Worm (Caenorhabditis elegans) whole organism, L1 larva: ENCODE results near the gene ostf-4.
A peak's percentile ranks its signal among the peaks of the same experiment; 100 is the strongest.

Experiments used
- F16B12.6 ChIP-seq: fragments of 150-350 bp; optimal IDR thresholded peaks from 2 replicates; lab custom pipeline; 2014; ENCODE audit warnings: missing biosample characterization, missing genetic modification characterization
- Y116A8C.19 ChIP-seq: sonication (generic microtip); optimal IDR thresholded peaks from 2 replicates; lab custom pipeline; 2016; ENCODE audit warnings: missing compliant biosample characterization, missing genetic modification characterization, borderline replicate concordance
- aly-2 ChIP-seq: fragments of 150-350 bp; optimal IDR thresholded peaks from 2 replicates; lab custom pipeline; 2014; ENCODE audit warnings: missing biosample characterization, missing genetic modification characterization
- ama-1 ChIP-seq: fragments of 150-350 bp; optimal IDR thresholded peaks from 2 replicates; lab custom pipeline; 2014
- blmp-1 ChIP-seq: fragments of 150-350 bp; optimal IDR thresholded peaks from 2 replicates; lab custom pipeline; 2014; ENCODE audit warnings: missing biosample characterization, missing genetic modification characterization
- ceh-63 ChIP-seq: fragments of 200-800 bp; sonication (Bioruptor generic); optimal IDR thresholded peaks from 2 replicates; lab custom pipeline; 2018; ENCODE audit warnings: mild to moderate bottlenecking, missing genetic modification characterization, missing compliant biosample characterization
- ceh-8 ChIP-seq: fragments of 200-800 bp; sonication (Bioruptor generic); optimal IDR thresholded peaks from 2 replicates; lab custom pipeline; 2018; ENCODE audit warnings: mild to moderate bottlenecking, missing genetic modification characterization, moderate library complexity, missing compliant biosample characterization
- ceh-82 ChIP-seq, 3 experiments: fragments of 150-350 bp in 1 of 3; sonication (generic microtip) in 2 of 3; optimal IDR thresholded peaks; 2 replicates each; lab custom pipeline; 2014 to 2017; ENCODE audit warnings: missing biosample characterization in 3 of 3, missing genetic modification characterization in 3 of 3
- ceh-90 ChIP-seq: sonication (generic microtip); optimal IDR thresholded peaks from 2 replicates; lab custom pipeline; 2016; ENCODE audit warnings: missing genetic modification characterization, missing compliant biosample characterization
- ces-1 ChIP-seq: fragments of 150-350 bp; optimal IDR thresholded peaks from 2 replicates; lab custom pipeline; 2014; ENCODE audit warnings: missing biosample characterization, missing genetic modification reagents, missing genetic modification characterization
- dsc-1 ChIP-seq: sonication (generic microtip); optimal IDR thresholded peaks from 2 replicates; lab custom pipeline; 2016; ENCODE audit warnings: mild to moderate bottlenecking, missing genetic modification characterization, missing compliant biosample characterization
- efl-3 ChIP-seq: fragments of 200-800 bp; sonication (Bioruptor generic); optimal IDR thresholded peaks from 2 replicates; lab custom pipeline; 2018; ENCODE audit warnings: mild to moderate bottlenecking, missing genetic modification characterization, missing compliant biosample characterization
- egl-13 ChIP-seq: sonication (generic microtip); optimal IDR thresholded peaks from 2 replicates; lab custom pipeline; 2016; ENCODE audit warnings: missing genotype, missing genetic modification reagents, missing genetic modification characterization, missing compliant biosample characterization
- elt-2 ChIP-seq: sonication (generic microtip); optimal IDR thresholded peaks from 2 replicates; lab custom pipeline; 2016; ENCODE audit warnings: missing genetic modification characterization, mild to moderate bottlenecking, inconsistent platforms, missing compliant biosample characterization, missing genetic modification reagents
- elt-3 ChIP-seq, 6 experiments: fragments of 150-350 bp in 1 of 6; sonication (generic microtip); optimal IDR thresholded peaks; 2 replicates each; lab custom pipeline; 2017 to 2018; ENCODE audit warnings: missing biosample characterization in 6 of 6, missing genetic modification characterization in 6 of 6, inconsistent platforms in 1 of 6
- ets-5 ChIP-seq: fragments of 200-800 bp; sonication (Bioruptor generic); IDR thresholded peaks from 2 replicates; pipeline ENCODE4 v1.3.6; 2022; ENCODE audit warnings: missing genetic modification characterization, missing compliant biosample characterization
- fkh-4 ChIP-seq: sonication (generic microtip); optimal IDR thresholded peaks from 2 replicates; lab custom pipeline; 2016; ENCODE audit warnings: missing compliant biosample characterization, missing genetic modification characterization, borderline replicate concordance
- fkh-8 ChIP-seq: sonication (generic microtip); optimal IDR thresholded peaks from 2 replicates; lab custom pipeline; 2016; ENCODE audit warnings: mild to moderate bottlenecking, missing genetic modification characterization, missing compliant biosample characterization
- fos-1 ChIP-seq: fragments of 150-350 bp; optimal IDR thresholded peaks from 2 replicates; lab custom pipeline; 2014; ENCODE audit warnings: missing biosample characterization, missing genetic modification characterization
- grh-1 ChIP-seq: fragments of 200-800 bp; sonication (Bioruptor generic); IDR thresholded peaks from 2 replicates; pipeline ENCODE4 v1.3.6; 2022; ENCODE audit warnings: missing genetic modification reagents, missing genetic modification characterization, missing compliant biosample characterization
- hlh-17 ChIP-seq: fragments of 200-800 bp; sonication (Bioruptor generic); optimal IDR thresholded peaks from 2 replicates; lab custom pipeline; 2018; ENCODE audit warnings: missing genetic modification characterization, mild to moderate bottlenecking, missing compliant biosample characterization, moderate library complexity, borderline replicate concordance
- hlh-4 ChIP-seq: sonication (generic microtip); optimal IDR thresholded peaks from 2 replicates; lab custom pipeline; 2016; ENCODE audit warnings: mild to moderate bottlenecking, missing genetic modification characterization, missing compliant biosample characterization
- hpl-2 ChIP-seq: fragments of 150-350 bp; optimal IDR thresholded peaks from 2 replicates; lab custom pipeline; 2014; ENCODE audit warnings: missing biosample characterization, missing genetic modification reagents, missing genetic modification characterization
- jun-1 ChIP-seq: fragments of 150-350 bp; optimal IDR thresholded peaks from 2 replicates; lab custom pipeline; 2014; ENCODE audit warnings: missing biosample characterization, missing genetic modification reagents, missing genetic modification characterization
- lin-13 ChIP-seq: fragments of 150-350 bp; optimal IDR thresholded peaks from 2 replicates; lab custom pipeline; 2014; ENCODE audit warnings: missing biosample characterization, missing genetic modification reagents, missing genetic modification characterization
- lir-3 ChIP-seq: sonication (generic microtip); optimal IDR thresholded peaks from 2 replicates; lab custom pipeline; 2016; ENCODE audit warnings: mild to moderate bottlenecking, missing genetic modification characterization, moderate library complexity, missing compliant biosample characterization; ENCODE audit not compliant: poor library complexity
- lsy-2 ChIP-seq, 2 experiments: fragments of 150-350 bp; optimal IDR thresholded peaks; 2 replicates each; lab custom pipeline; 2014; ENCODE audit warnings: missing biosample characterization in 2 of 2, missing genetic modification characterization in 2 of 2
- mab-9 ChIP-seq: fragments of 200-800 bp; sonication (Bioruptor generic); IDR thresholded peaks from 2 replicates; pipeline ENCODE4 v1.3.6; 2022; ENCODE audit warnings: missing genetic modification reagents, missing genetic modification characterization, missing compliant biosample characterization
- mep-1 ChIP-seq: fragments of 150-350 bp; optimal IDR thresholded peaks from 2 replicates; lab custom pipeline; 2014; ENCODE audit warnings: missing biosample characterization, missing genetic modification characterization
- nhr-11 ChIP-seq: fragments of 150-350 bp; optimal IDR thresholded peaks from 2 replicates; lab custom pipeline; 2014; ENCODE audit warnings: missing biosample characterization, missing genetic modification characterization
- nhr-12 ChIP-seq: sonication (generic microtip); optimal IDR thresholded peaks from 2 replicates; lab custom pipeline; 2017; ENCODE audit warnings: missing biosample characterization, missing genetic modification characterization
- nhr-19 ChIP-seq: fragments of 200-800 bp; sonication (Bioruptor generic); conservative IDR thresholded peaks from 2 replicates; pipeline ENCODE4 v1.3.6; 2022; ENCODE audit warnings: missing genetic modification characterization, missing compliant biosample characterization
- nhr-20 ChIP-seq: sonication (generic microtip); optimal IDR thresholded peaks from 2 replicates; lab custom pipeline; 2016; ENCODE audit warnings: mild to moderate bottlenecking, missing genetic modification characterization, missing compliant biosample characterization
- nhr-237 ChIP-seq: fragments of 150-350 bp; optimal IDR thresholded peaks from 2 replicates; lab custom pipeline; 2014; ENCODE audit warnings: missing biosample characterization, missing genetic modification characterization
- nhr-28 ChIP-seq: fragments of 150-350 bp; optimal IDR thresholded peaks from 2 replicates; lab custom pipeline; 2014; ENCODE audit warnings: missing biosample characterization, missing genetic modification characterization
- nhr-77 ChIP-seq: fragments of 150-350 bp; optimal IDR thresholded peaks from 2 replicates; lab custom pipeline; 2014; ENCODE audit warnings: missing biosample characterization, missing genetic modification characterization
- nhr-85 ChIP-seq: sonication (generic microtip); peaks from one replicate; lab custom pipeline; 2016; ENCODE audit warnings: missing genetic modification characterization, inconsistent platforms, missing compliant biosample characterization
- nhr-90 ChIP-seq: sonication (generic microtip); optimal IDR thresholded peaks from 2 replicates; lab custom pipeline; 2016; ENCODE audit warnings: mild to moderate bottlenecking, missing genetic modification characterization, missing compliant biosample characterization; ENCODE audit not compliant: poor library complexity
- pag-3 ChIP-seq: sonication (generic microtip); optimal IDR thresholded peaks from 2 replicates; lab custom pipeline; 2017; ENCODE audit warnings: missing genetic modification characterization, mild to moderate bottlenecking, missing compliant biosample characterization, antibody characterized with exemption, borderline replicate concordance; ENCODE audit not compliant: insufficient read depth
- pax-3 ChIP-seq: fragments of 200-800 bp; sonication (Bioruptor generic); optimal IDR thresholded peaks from 2 replicates; lab custom pipeline; 2018; ENCODE audit warnings: mild to moderate bottlenecking, missing genetic modification characterization, moderate library complexity, missing compliant biosample characterization
- pqm-1 ChIP-seq: sonication (generic microtip); optimal IDR thresholded peaks from 3 replicates; lab custom pipeline; 2017; ENCODE audit warnings: missing biosample characterization, missing genetic modification characterization
- rnt-1 ChIP-seq: sonication (generic microtip); optimal IDR thresholded peaks from 2 replicates; lab custom pipeline; 2016; ENCODE audit warnings: mild to moderate bottlenecking, missing genetic modification characterization, moderate library complexity, missing compliant biosample characterization
- skn-1 ChIP-seq: fragments of 150-350 bp; optimal IDR thresholded peaks from 2 replicates; lab custom pipeline; 2014; ENCODE audit warnings: missing biosample characterization, missing genetic modification characterization
- snpc-4 ChIP-seq: fragments of 150-350 bp; optimal IDR thresholded peaks from 2 replicates; lab custom pipeline; 2014; ENCODE audit warnings: missing biosample characterization, missing genetic modification characterization
- snu-23 ChIP-seq: sonication (generic microtip); optimal IDR thresholded peaks from 2 replicates; lab custom pipeline; 2016; ENCODE audit warnings: missing genetic modification characterization, missing compliant biosample characterization
- sup-37 ChIP-seq: fragments of 200-800 bp; sonication (Bioruptor generic); optimal IDR thresholded peaks from 2 replicates; lab custom pipeline; 2018; ENCODE audit warnings: mild to moderate bottlenecking, missing genetic modification characterization, missing compliant biosample characterization
- swsn-7 ChIP-seq: sonication (generic microtip); optimal IDR thresholded peaks from 2 replicates; lab custom pipeline; 2016; ENCODE audit warnings: missing genetic modification characterization, missing compliant biosample characterization
- unc-62 ChIP-seq: fragments of 150-350 bp; optimal IDR thresholded peaks from 2 replicates; lab custom pipeline; 2014; ENCODE audit warnings: missing biosample characterization, missing genetic modification reagents, missing genetic modification characterization
- unc-98 ChIP-seq: fragments of 200-800 bp; sonication (Bioruptor generic); IDR thresholded peaks from 2 replicates; pipeline ENCODE4 v1.3.6; 2022; ENCODE audit warnings: missing genetic modification characterization, missing compliant biosample characterization
- xbp-1 ChIP-seq: sonication (generic microtip); optimal IDR thresholded peaks from 2 replicates; lab custom pipeline; 2016; ENCODE audit warnings: missing genetic modification characterization, missing compliant biosample characterization
- zag-1 ChIP-seq: fragments of 150-350 bp; optimal IDR thresholded peaks from 2 replicates; lab custom pipeline; 2014; ENCODE audit warnings: missing biosample characterization, missing genetic modification characterization
- ztf-11 ChIP-seq, 2 experiments: sonication (generic microtip); optimal IDR thresholded peaks; 2 replicates each; lab custom pipeline; 2016 to 2017; ENCODE audit warnings: missing genetic modification characterization in 2 of 2, missing biosample characterization in 1 of 2, missing compliant biosample characterization in 1 of 2

Gene ostf-4

ce11 chrIII:10337508-10338166 is 19.3 kb upstream of the ostf-4 start, which contains the start of gene ttr-15 (continued):
- TF ChIP-seq unc-98 (no peak), nhr-12 (tag; lab: Kevin White, UChicago) (no peak), lsy-2 (tag; optimal IDR thresholded peaks at IDR 0.05; lab: Kevin White, UChicago) (peak in 1 of 2 experiments; percentile 21), efl-3 (GFP tag; lab: Kevin White, UChicago) (no peak), pqm-1 (no peak), nhr-90 (tag; lab: Kevin White, UChicago) (peak; percentile 38), mep-1 (tag; lab: Kevin White, UChicago) (peak; percentile 41), swsn-7 (tag; lab: Kevin White, UChicago) (no peak), nhr-20 (tag; lab: Kevin White, UChicago) (peak; percentile 63), mab-9 (GFP tag; lab: Robert Waterston, UW) (no peak), hlh-17 (GFP tag; lab: Kevin White, UChicago) (no peak), unc-62 (GFP tag; lab: Kevin White, UChicago) (no peak), ceh-8 (GFP tag; lab: Kevin White, UChicago) (no peak), aly-2 (tag; lab: Kevin White, UChicago) (no peak), ceh-90 (no peak), sup-37 (GFP tag; lab: Kevin White, UChicago) (no peak), elt-2 (tag; lab: Kevin White, UChicago) (no peak), grh-1 (GFP tag; lab: Robert Waterston, UW) (peak; percentile 35; the same call in 1 of the 2 replicates), zag-1 (tag; lab: Kevin White, UChicago) (no peak), lin-13 (no peak), hpl-2 (GFP tag; lab: Kevin White, UChicago) (no peak), nhr-19 (GFP tag; lab: Robert Waterston, UW) (no peak; the same call in 1 of the 2 replicates), ceh-63 (GFP tag; lab: Kevin White, UChicago) (no peak), skn-1 (tag; lab: Kevin White, UChicago) (no peak), F16B12.6 (tag; lab: Kevin White, UChicago) (no peak), ztf-11 (tag; optimal IDR thresholded peaks at IDR 0.05; lab: Kevin White, UChicago) (no peak), ama-1 (lab: Kevin White, UChicago) (peak; percentile 44), nhr-11 (tag; lab: Kevin White, UChicago) (no peak), pax-3 (tag; lab: Kevin White, UChicago) (no peak), nhr-28 (tag; lab: Kevin White, UChicago) (no peak), ceh-82 (tag; optimal IDR thresholded peaks at IDR 0.05; lab: Kevin White, UChicago) (no peak), blmp-1 (tag; lab: Kevin White, UChicago) (peak; percentile 65), hlh-4 (no peak), Y116A8C.19 (tag; lab: Kevin White, UChicago) (no peak), ces-1 (GFP tag; lab: Kevin White, UChicago) (no peak), dsc-1 (tag; lab: Kevin White, UChicago) (no peak), fos-1 (tag; lab: Kevin White, UChicago) (peak; percentile 13), rnt-1 (no peak), nhr-237 (tag; lab: Kevin White, UChicago) (no peak), pag-3 (tag; lab: Kevin White, UChicago) (no peak), snu-23 (GFP tag; lab: Kevin White, UChicago) (peak; percentile 36), fkh-8 (tag; lab: Kevin White, UChicago) (no peak), fkh-4 (tag; lab: Kevin White, UChicago) (no peak), ets-5 (GFP tag; lab: Robert Waterston, UW) (no peak), egl-13 (no peak), nhr-85 (tag; lab: Kevin White, UChicago) (peak; percentile 96), xbp-1 (tag; lab: Kevin White, UChicago) (no peak), snpc-4 (tag; lab: Kevin White, UChicago) (no peak), jun-1 (tag; lab: Kevin White, UChicago) (no peak), lir-3 (tag; lab: Kevin White, UChicago) (no peak), elt-3 (tag; optimal IDR thresholded peaks at IDR 0.05; lab: Kevin White, UChicago) (peak in 3 of 6 experiments; percentile 36 to 67 (median 48)), nhr-77 (tag; lab: Kevin White, UChicago) (no peak)
